Worm (Caenorhabditis elegans): ENCODE measurements around the gene H12D21.10.

Gene H12D21.10

ce11 chrV:14955676-14956075, 56.1 kb downstream of the H12D21.10 start, which contains the start of gene F02D8.9:
Gene F02D8.9 (minus strand): TSS chrV:14955776.
- TF ChIP-seq hmg-11 (tag; optimal IDR thresholded peaks at IDR 0.05) (no peak), fkh-2 (tag; optimal IDR thresholded peaks at IDR 0.05) (no peak), ceh-28 (tag; optimal IDR thresholded peaks at IDR 0.05) (no peak), nhr-11 (tag; optimal IDR thresholded peaks at IDR 0.05) (no peak)

Measured in whole organism, L3 larva.